Worm (Caenorhabditis elegans) whole organism, mixed stage, embryonic: ENCODE results near the gene spe-45.

Source experiments
- bed-3 ChIP-seq: fragments of 200-800 bp; sonication (Bioruptor generic); optimal IDR thresholded peaks from 3 replicates; lab custom pipeline; 2018; ENCODE audit warnings: mild to moderate bottlenecking, missing genetic modification characterization, moderate library complexity, missing compliant biosample characterization
- ceh-39 ChIP-seq: fragments of 150-350 bp; optimal IDR thresholded peaks from 2 replicates; lab custom pipeline; 2014; ENCODE audit warnings: missing biosample characterization, missing genetic modification characterization
- ceh-43 ChIP-seq: fragments of 200-800 bp; sonication (Bioruptor generic); optimal IDR thresholded peaks from 2 replicates; lab custom pipeline; 2018; ENCODE audit warnings: mild to moderate bottlenecking, missing genetic modification characterization, moderate library complexity, missing compliant biosample characterization
- ceh-83 ChIP-seq: fragments of 200-800 bp; sonication (Bioruptor generic); optimal IDR thresholded peaks from 2 replicates; lab custom pipeline; 2018; ENCODE audit warnings: mild to moderate bottlenecking, missing genetic modification characterization, missing compliant biosample characterization
- ces-1 ChIP-seq: fragments of 150-350 bp; optimal IDR thresholded peaks from 2 replicates; lab custom pipeline; 2014; ENCODE audit warnings: missing biosample characterization, missing genetic modification reagents, missing genetic modification characterization
- drap-1 ChIP-seq: fragments of 200-800 bp; sonication (Bioruptor generic); optimal IDR thresholded peaks from 3 replicates; lab custom pipeline; 2018; ENCODE audit warnings: mild to moderate bottlenecking, missing genetic modification characterization, missing compliant biosample characterization
- elt-1 ChIP-seq: sonication (generic microtip); optimal IDR thresholded peaks from 2 replicates; lab custom pipeline; 2017; ENCODE audit warnings: missing genetic modification characterization, mild to moderate bottlenecking, missing compliant biosample characterization, antibody characterized with exemption, moderate library complexity, borderline replicate concordance; ENCODE audit not compliant: insufficient read depth
- ham-2 ChIP-seq: fragments of 200-800 bp; sonication (Bioruptor generic); optimal IDR thresholded peaks from 2 replicates; lab custom pipeline; 2018; ENCODE audit warnings: mild to moderate bottlenecking, missing genetic modification characterization, missing compliant biosample characterization
- hlh-1 ChIP-seq: fragments of 150-350 bp; optimal IDR thresholded peaks from 2 replicates; lab custom pipeline; 2014; ENCODE audit warnings: missing biosample characterization, missing genetic modification reagents, missing genetic modification characterization
- lin-13 ChIP-seq: fragments of 150-350 bp; optimal IDR thresholded peaks from 2 replicates; lab custom pipeline; 2014; ENCODE audit warnings: missing biosample characterization, missing genetic modification characterization
- lin-32 ChIP-seq: fragments of 200-800 bp; sonication (Bioruptor generic); optimal IDR thresholded peaks from 2 replicates; lab custom pipeline; 2018; ENCODE audit warnings: mild to moderate bottlenecking, missing genetic modification characterization, missing compliant biosample characterization
- lsy-2 ChIP-seq: fragments of 150-350 bp; optimal IDR thresholded peaks from 2 replicates; lab custom pipeline; 2014; ENCODE audit warnings: missing biosample characterization, missing genetic modification characterization
- mab-5 ChIP-seq: fragments of 150-350 bp; optimal IDR thresholded peaks from 2 replicates; lab custom pipeline; 2014; ENCODE audit warnings: missing biosample characterization, missing genetic modification characterization
- mep-1 ChIP-seq: fragments of 150-350 bp; optimal IDR thresholded peaks from 2 replicates; lab custom pipeline; 2017; ENCODE audit warnings: missing biosample characterization, missing genetic modification reagents, missing genetic modification characterization, inconsistent platforms
- mls-2 ChIP-seq: sonication (generic microtip); optimal IDR thresholded peaks from 2 replicates; lab custom pipeline; 2016; ENCODE audit warnings: mild to moderate bottlenecking, missing genetic modification characterization, moderate library complexity, missing compliant biosample characterization
- nhr-2 ChIP-seq: fragments of 150-350 bp; optimal IDR thresholded peaks from 2 replicates; lab custom pipeline; 2014; ENCODE audit warnings: missing biosample characterization, missing genetic modification characterization
- nhr-237 ChIP-seq: fragments of 150-350 bp; optimal IDR thresholded peaks from 2 replicates; lab custom pipeline; 2014; ENCODE audit warnings: missing biosample characterization, missing genetic modification characterization
- nhr-28 ChIP-seq: fragments of 150-350 bp; optimal IDR thresholded peaks from 2 replicates; lab custom pipeline; 2014; ENCODE audit warnings: missing biosample characterization, missing genetic modification characterization
- pha-4 ChIP-seq: fragments of 150-350 bp; optimal IDR thresholded peaks from 2 replicates; lab custom pipeline; 2018; ENCODE audit warnings: missing biosample characterization, missing genetic modification reagents, missing genetic modification characterization
- sem-2 ChIP-seq: fragments of 200-800 bp; sonication (Bioruptor generic); optimal IDR thresholded peaks from 2 replicates; lab custom pipeline; 2018; ENCODE audit warnings: mild to moderate bottlenecking, missing genetic modification characterization, missing compliant biosample characterization
- unc-39 ChIP-seq: fragments of 150-350 bp; optimal IDR thresholded peaks from 2 replicates; lab custom pipeline; 2014; ENCODE audit warnings: missing biosample characterization, missing genetic modification characterization
- unc-62 ChIP-seq: fragments of 150-350 bp; optimal IDR thresholded peaks from 2 replicates; lab custom pipeline; 2014; ENCODE audit warnings: missing biosample characterization, missing genetic modification reagents, missing genetic modification characterization
- ztf-11 ChIP-seq: fragments of 150-350 bp; optimal IDR thresholded peaks from 2 replicates; lab custom pipeline; 2014; ENCODE audit warnings: missing biosample characterization, missing genetic modification characterization

spe-45 gene

DNA sequence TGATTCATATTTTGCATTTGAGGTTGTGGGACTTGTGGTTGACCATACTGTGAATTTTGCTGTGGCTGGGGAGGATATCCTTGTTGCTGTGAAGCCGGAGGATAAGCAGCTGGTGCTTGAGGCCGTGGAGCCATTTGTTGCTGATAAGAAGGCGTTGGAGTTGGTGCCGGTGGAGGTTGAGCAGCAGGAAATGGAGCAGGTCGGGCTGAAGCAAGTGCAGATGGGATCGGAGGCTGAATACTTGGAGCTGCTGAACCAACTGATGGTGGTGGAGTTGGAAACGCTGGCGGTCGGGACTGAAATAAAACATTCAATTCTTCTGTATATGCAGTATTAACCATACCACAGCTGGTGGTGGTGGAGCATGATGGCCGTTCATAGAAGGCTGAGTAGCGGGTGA is 29.9 kb downstream of the spe-45 start:
- TF ChIP-seq nhr-237 (tag; lab: Kevin White, UChicago) (no peak), unc-62 (GFP tag; lab: Kevin White, UChicago) (no peak), mep-1 (no peak), pha-4 (tag; lab: Kevin White, UChicago) (no peak), elt-1 (tag; lab: Kevin White, UChicago) (no peak), unc-39 (tag; lab: Kevin White, UChicago) (no peak), hlh-1 (tag; lab: Kevin White, UChicago) (no peak), nhr-28 (tag; lab: Kevin White, UChicago) (no peak), mab-5 (no peak), bed-3 (GFP tag; lab: Kevin White, UChicago) (no peak), ces-1 (GFP tag; lab: Kevin White, UChicago) (no peak), sem-2 (GFP tag; lab: Kevin White, UChicago) (no peak), lin-32 (no peak), drap-1 (GFP tag; lab: Kevin White, UChicago) (no peak), lin-13 (tag; lab: Kevin White, UChicago) (no peak), ceh-83 (GFP tag; lab: Kevin White, UChicago) (no peak)

ce11 chrIV:12350235-12350634 is 39.7 kb downstream of the spe-45 start:
- TF ChIP-seq ces-1 (GFP tag; lab: Kevin White, UChicago) (peak; percentile 23), mls-2 (tag; lab: Kevin White, UChicago) (no peak)

- TF ChIP-seq ztf-11 (no peak), lsy-2 (tag; lab: Kevin White, UChicago) (no peak), nhr-2 (tag; lab: Kevin White, UChicago) (no peak), nhr-237 (tag; lab: Kevin White, UChicago) (no peak), sem-2 (GFP tag; lab: Kevin White, UChicago) (no peak), ceh-43 (GFP tag; lab: Kevin White, UChicago) (no peak)
These were observed 40.3 kb downstream of the spe-45 start, which contains the start of gene best-22 for ce11 chrIV:12349639-12350038. Gene best-22, plus strand, starts transcription at chrIV:12349939.

ce11 chrIV:12340885-12341284 is 49.0 kb downstream of the spe-45 start:
- TF ChIP-seq ham-2 (GFP tag; lab: Kevin White, UChicago) (no peak), ceh-39 (tag; lab: Kevin White, UChicago) (no peak), lsy-2 (tag; lab: Kevin White, UChicago) (no peak)
